Worm (Caenorhabditis elegans) whole organism, L3 larva: ENCODE results near the gene chil-14.

Experiments used
- R02D3.7 ChIP-seq: fragments of 150-350 bp; optimal IDR thresholded peaks from 2 replicates; lab custom pipeline; 2014; ENCODE audit warnings: missing biosample characterization, missing genetic modification characterization
- ceh-16 ChIP-seq: sonication (generic microtip); optimal IDR thresholded peaks from 2 replicates; lab custom pipeline; 2017; ENCODE audit warnings: missing biosample characterization, missing genetic modification characterization
- ceh-82 ChIP-seq: fragments of 150-350 bp; optimal IDR thresholded peaks from 2 replicates; lab custom pipeline; 2014; ENCODE audit warnings: missing biosample characterization, missing genetic modification characterization
- egl-27 ChIP-seq: sonication (generic microtip); optimal IDR thresholded peaks from 4 replicates; lab custom pipeline; 2017; ENCODE audit warnings: missing biosample characterization, missing genetic modification reagents, missing genetic modification characterization
- elt-2 ChIP-seq: sonication (generic microtip); optimal IDR thresholded peaks from 2 replicates; lab custom pipeline; 2016; ENCODE audit warnings: missing genetic modification reagents, mild to moderate bottlenecking, missing genetic modification characterization, missing compliant biosample characterization
- elt-3 ChIP-seq, 3 experiments: fragments of 150-350 bp in 1 of 3; sonication (generic microtip) in 2 of 3; optimal IDR thresholded peaks; 2 replicates in 2 of 3; 4 replicates in 1 of 3; lab custom pipeline; 2014 to 2017; ENCODE audit warnings: missing biosample characterization in 3 of 3, missing genetic modification characterization in 3 of 3
- eor-1 ChIP-seq, 2 experiments: fragments of 150-350 bp; optimal IDR thresholded peaks; 2 replicates each; lab custom pipeline; 2014 to 2018; ENCODE audit warnings: missing biosample characterization in 2 of 2, missing genetic modification characterization in 2 of 2
- fkh-2 ChIP-seq: fragments of 150-350 bp; optimal IDR thresholded peaks from 2 replicates; lab custom pipeline; 2014; ENCODE audit warnings: missing biosample characterization, missing genetic modification reagents, missing genetic modification characterization
- fos-1 ChIP-seq: fragments of 150-350 bp; optimal IDR thresholded peaks from 2 replicates; lab custom pipeline; 2014; ENCODE audit warnings: missing biosample characterization, missing genetic modification characterization
- hmg-11 ChIP-seq: sonication (generic microtip); optimal IDR thresholded peaks from 2 replicates; lab custom pipeline; 2016; ENCODE audit warnings: missing genetic modification characterization, missing compliant biosample characterization
- lin-15B ChIP-seq: fragments of 150-350 bp; optimal IDR thresholded peaks from 2 replicates; lab custom pipeline; 2014; ENCODE audit warnings: missing biosample characterization, missing genetic modification characterization
- lin-39 ChIP-seq: fragments of 150-350 bp; optimal IDR thresholded peaks from 2 replicates; lab custom pipeline; 2018; ENCODE audit warnings: missing biosample characterization, missing genetic modification reagents, missing genetic modification characterization
- mml-1 ChIP-seq: fragments of 150-350 bp; sonication (generic microtip); optimal IDR thresholded peaks from 3 replicates; lab custom pipeline; 2014; ENCODE audit warnings: missing biosample characterization, missing genetic modification characterization
- nfya-1 ChIP-seq: sonication (generic microtip); optimal IDR thresholded peaks from 2 replicates; lab custom pipeline; 2017; ENCODE audit warnings: missing genetic modification characterization, mild to moderate bottlenecking, missing compliant biosample characterization, antibody characterized with exemption, moderate library complexity; ENCODE audit not compliant: insufficient read depth
- nhr-11 ChIP-seq: fragments of 150-350 bp; optimal IDR thresholded peaks from 2 replicates; lab custom pipeline; 2014; ENCODE audit warnings: missing biosample characterization, missing genetic modification characterization
- nhr-12 ChIP-seq: fragments of 150-350 bp; optimal IDR thresholded peaks from 2 replicates; lab custom pipeline; 2014; ENCODE audit warnings: missing biosample characterization, missing genetic modification characterization
- nhr-23 ChIP-seq: fragments of 150-350 bp; optimal IDR thresholded peaks from 2 replicates; lab custom pipeline; 2014; ENCODE audit warnings: missing biosample characterization, missing genetic modification reagents, missing genetic modification characterization
- nhr-237 ChIP-seq: fragments of 150-350 bp; optimal IDR thresholded peaks from 2 replicates; lab custom pipeline; 2014; ENCODE audit warnings: missing biosample characterization, missing genetic modification characterization
- nhr-25 ChIP-seq: sonication (generic microtip); optimal IDR thresholded peaks from 2 replicates; lab custom pipeline; 2017; ENCODE audit warnings: missing biosample characterization, missing genetic modification characterization
- nhr-28 ChIP-seq: fragments of 150-350 bp; optimal IDR thresholded peaks from 2 replicates; lab custom pipeline; 2014; ENCODE audit warnings: missing biosample characterization, missing genetic modification characterization
- nhr-43 ChIP-seq: sonication (generic microtip); optimal IDR thresholded peaks from 2 replicates; lab custom pipeline; 2016; ENCODE audit warnings: mild to moderate bottlenecking, missing genetic modification characterization, missing compliant biosample characterization; ENCODE audit not compliant: poor library complexity, severe bottlenecking
- nhr-67 ChIP-seq: fragments of 150-350 bp; optimal IDR thresholded peaks from 2 replicates; lab custom pipeline; 2014; ENCODE audit warnings: missing biosample characterization, missing genetic modification characterization
- nhr-76 ChIP-seq: fragments of 150-350 bp; sonication (generic microtip); optimal IDR thresholded peaks from 5 replicates; lab custom pipeline; 2014; ENCODE audit warnings: missing biosample characterization, missing genetic modification characterization
- nhr-77 ChIP-seq: fragments of 150-350 bp; optimal IDR thresholded peaks from 2 replicates; lab custom pipeline; 2014; ENCODE audit warnings: missing biosample characterization, missing genetic modification characterization
- pha-4 ChIP-seq: fragments of 150-350 bp; optimal IDR thresholded peaks from 2 replicates; lab custom pipeline; 2014; ENCODE audit warnings: missing biosample characterization, missing genetic modification reagents, missing genetic modification characterization
- pqm-1 ChIP-seq: fragments of 150-350 bp; optimal IDR thresholded peaks from 2 replicates; lab custom pipeline; 2017; ENCODE audit warnings: missing biosample characterization, missing genetic modification characterization, inconsistent platforms
- sea-2 ChIP-seq: fragments of 150-350 bp; sonication (generic microtip); optimal IDR thresholded peaks from 4 replicates; lab custom pipeline; 2014; ENCODE audit warnings: missing biosample characterization, missing genetic modification reagents, missing genetic modification characterization
- skn-1 ChIP-seq: fragments of 150-350 bp; optimal IDR thresholded peaks from 2 replicates; lab custom pipeline; 2014; ENCODE audit warnings: missing biosample characterization, missing genetic modification characterization
- snpc-4 ChIP-seq: fragments of 150-350 bp; optimal IDR thresholded peaks from 2 replicates; lab custom pipeline; 2014; ENCODE audit warnings: missing biosample characterization, missing genetic modification characterization
- tbx-2 ChIP-seq: sonication (generic microtip); optimal IDR thresholded peaks from 2 replicates; lab custom pipeline; 2016; ENCODE audit warnings: mild to moderate bottlenecking, missing genetic modification characterization, missing compliant biosample characterization
- unc-39 ChIP-seq: sonication (generic microtip); optimal IDR thresholded peaks from 4 replicates; lab custom pipeline; 2017; ENCODE audit warnings: missing biosample characterization, missing genetic modification characterization
- unc-62 ChIP-seq: fragments of 150-350 bp; sonication (generic microtip); optimal IDR thresholded peaks from 4 replicates; lab custom pipeline; 2014; ENCODE audit warnings: missing biosample characterization, missing genetic modification reagents, missing genetic modification characterization
- ztf-11 ChIP-seq: fragments of 150-350 bp; optimal IDR thresholded peaks from 2 replicates; lab custom pipeline; 2014; ENCODE audit warnings: missing biosample characterization, missing genetic modification characterization
- ztf-4 ChIP-seq: fragments of 150-350 bp; optimal IDR thresholded peaks from 2 replicates; lab custom pipeline; 2014; ENCODE audit warnings: missing biosample characterization, missing genetic modification characterization

Gene chil-14

DNA sequence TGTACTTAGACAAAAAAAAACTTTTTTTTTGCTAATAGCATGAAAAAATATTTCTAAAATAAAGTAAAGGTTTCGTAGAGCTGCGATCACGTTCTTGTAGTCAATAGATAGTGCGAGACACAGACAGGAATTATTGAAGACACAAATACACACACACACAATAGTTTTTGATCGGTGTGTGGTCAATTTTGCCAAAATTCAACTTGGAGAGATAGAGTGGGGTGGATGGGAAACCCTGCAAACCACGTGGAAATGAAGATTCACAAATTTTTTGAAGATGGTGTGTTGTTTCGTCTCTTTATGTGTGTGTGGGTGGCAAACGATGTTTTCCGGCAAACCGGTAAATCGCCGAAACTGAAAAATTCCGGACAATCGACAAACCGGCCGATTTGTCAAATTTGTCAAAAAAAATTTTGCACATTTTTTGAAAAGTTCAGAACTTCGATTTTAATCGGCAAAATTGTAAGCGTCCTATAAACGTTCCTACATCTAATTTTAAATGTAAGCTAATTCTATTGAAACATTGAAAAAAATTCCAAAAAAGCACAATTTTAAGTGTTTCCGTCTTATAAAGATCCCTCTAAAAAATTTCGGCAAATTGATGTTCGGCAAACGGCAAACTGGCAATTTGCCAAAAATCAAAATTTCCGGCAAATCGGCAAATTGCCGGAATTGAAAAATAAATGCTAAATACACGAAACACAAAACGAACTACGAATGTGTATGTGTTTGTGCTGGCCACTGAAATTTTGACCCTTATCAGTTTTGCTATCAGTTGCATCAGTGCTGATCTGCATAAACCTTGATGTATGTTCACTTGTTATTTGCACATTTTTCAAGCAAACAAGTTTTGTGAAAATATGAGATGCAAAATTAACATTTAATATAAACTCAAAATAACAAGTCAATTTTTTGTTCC lies 22.1 kb upstream of the chil-14 start:
- TF ChIP-seq lin-15B (no peak), nfya-1 (no peak), eor-1 (tag; optimal IDR thresholded peaks at IDR 0.05; lab: Kevin White, UChicago) (no peak), nhr-67 (tag; lab: Kevin White, UChicago) (no peak), pqm-1 (tag; lab: Kevin White, UChicago) (peak; percentile 30), elt-2 (peak; percentile 69), lin-39 (no peak)

ce11 chrV:1433419-1433765 lies 21.5 kb upstream of the chil-14 start:
- no peak for TF ChIP-seq fos-1 (tag; lab: Kevin White, UChicago)
- TF ChIP-seq, all 47 proteins: peak for 0

- TF ChIP-seq hmg-11 (tag; lab: Kevin White, UChicago) (no peak), lin-15B (no peak), nhr-237 (tag; lab: Kevin White, UChicago) (no peak), mml-1 (tag; lab: Kevin White, UChicago) (no peak), unc-39 (tag; lab: Kevin White, UChicago) (no peak), nhr-12 (tag; lab: Kevin White, UChicago) (no peak), tbx-2 (tag; lab: Kevin White, UChicago) (no peak), nhr-25 (tag; lab: Kevin White, UChicago) (no peak), egl-27 (tag; lab: Kevin White, UChicago) (no peak), lin-39 (no peak), nhr-11 (tag; lab: Kevin White, UChicago) (no peak), ztf-11 (tag; lab: Kevin White, UChicago) (no peak), R02D3.7 (no peak), nhr-77 (tag; lab: Kevin White, UChicago) (no peak)
- TF ChIP-seq, all 47 proteins: peak for 0
These were observed 20.5 kb upstream of the chil-14 start for ce11 chrV:1434398-1434797.

- TF ChIP-seq R02D3.7 (no peak), nhr-43 (no peak), egl-27 (tag; lab: Kevin White, UChicago) (no peak), nhr-76 (tag; lab: Kevin White, UChicago) (no peak), nhr-237 (tag; lab: Kevin White, UChicago) (no peak), lin-15B (no peak), snpc-4 (tag; lab: Kevin White, UChicago) (no peak), nhr-67 (tag; lab: Kevin White, UChicago) (no peak), ceh-16 (tag; lab: Kevin White, UChicago) (no peak), nhr-12 (tag; lab: Kevin White, UChicago) (no peak), elt-3 (tag; optimal IDR thresholded peaks at IDR 0.05; lab: Kevin White, UChicago) (no peak), sea-2 (GFP tag; lab: Kevin White, UChicago) (no peak), unc-62 (GFP tag; lab: Kevin White, UChicago) (no peak), pha-4 (tag; lab: Kevin White, UChicago) (no peak), fkh-2 (tag; lab: Kevin White, UChicago) (no peak), lin-39 (no peak), nhr-11 (tag; lab: Kevin White, UChicago) (no peak)
- TF ChIP-seq, all 47 proteins: peak for 0
These were observed 19.8 kb upstream of the chil-14 start for ce11 chrV:1435106-1435505.

DNA sequence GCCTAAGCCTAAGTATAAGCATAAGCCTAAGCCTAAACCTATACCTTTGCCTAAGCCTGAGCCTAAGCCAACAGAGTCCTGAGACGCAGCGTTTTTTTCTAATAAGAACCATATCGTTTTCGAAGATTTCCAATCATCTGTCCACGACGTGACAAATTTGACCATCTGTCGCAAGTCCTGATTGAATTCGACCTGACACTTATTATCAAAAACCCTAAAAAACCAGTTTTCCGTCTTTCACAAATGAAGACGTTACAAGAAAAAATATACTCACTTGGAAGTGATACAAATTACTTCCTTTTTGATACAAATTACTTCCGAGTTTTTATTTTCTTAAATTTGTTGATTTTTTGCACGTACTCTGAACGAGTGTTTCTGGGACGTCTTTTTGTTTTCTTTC lies 16.7 kb upstream of the chil-14 start:
- TF ChIP-seq nhr-23 (peak; percentile 40), tbx-2 (tag; lab: Kevin White, UChicago) (no peak)

- TF ChIP-seq pha-4 (tag; lab: Kevin White, UChicago) (no peak), nhr-28 (tag; lab: Kevin White, UChicago) (no peak), elt-3 (tag; optimal IDR thresholded peaks at IDR 0.05; lab: Kevin White, UChicago) (no peak), ceh-82 (tag; lab: Kevin White, UChicago) (no peak), ztf-4 (tag; lab: Kevin White, UChicago) (no peak), skn-1 (tag; lab: Kevin White, UChicago) (no peak), nfya-1 (no peak), nhr-43 (peak; percentile 62), nhr-23 (peak; percentile 12), unc-39 (tag; lab: Kevin White, UChicago) (no peak)
These were observed 16.0 kb upstream of the chil-14 start, which contains the start of gene R09B5.11 for ce11 chrV:1438832-1439231. Gene R09B5.11 (plus strand): TSS chrV:1439205.
